Worm (Caenorhabditis elegans): ENCODE measurements around the gene C08F11.12.

DNA sequence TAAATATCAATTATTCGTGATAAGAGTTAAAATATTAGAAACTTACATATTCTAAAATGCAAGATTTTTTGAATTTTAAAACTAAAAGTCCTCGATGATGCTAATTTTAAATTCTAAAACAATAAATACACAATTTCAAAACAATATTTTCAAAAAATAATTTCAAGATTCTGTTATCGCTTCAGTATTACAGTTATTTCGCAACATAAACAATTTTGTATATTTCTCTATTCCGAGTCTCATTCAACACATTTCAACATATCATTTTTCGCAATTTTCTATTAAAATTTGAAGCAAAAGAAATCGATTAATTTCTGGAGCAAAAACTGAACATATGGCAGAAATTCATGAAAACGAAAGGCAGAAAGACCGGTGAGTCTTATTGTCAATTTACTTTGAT, 18.1 kb downstream of the C08F11.12 start, which contains the start of gene fbxa-98:
- TF ChIP-seq him-1 (tag; optimal IDR thresholded peaks at IDR 0.05) (no peak), W03F9.2 (tag; optimal IDR thresholded peaks at IDR 0.05) (no peak)

Data from whole organism, L4/young adult.